Fruit fly (Drosophila melanogaster): ENCODE data around the gene CG43347.
A peak's percentile ranks its signal among the peaks of the same experiment; 100 is the strongest.

DNA sequence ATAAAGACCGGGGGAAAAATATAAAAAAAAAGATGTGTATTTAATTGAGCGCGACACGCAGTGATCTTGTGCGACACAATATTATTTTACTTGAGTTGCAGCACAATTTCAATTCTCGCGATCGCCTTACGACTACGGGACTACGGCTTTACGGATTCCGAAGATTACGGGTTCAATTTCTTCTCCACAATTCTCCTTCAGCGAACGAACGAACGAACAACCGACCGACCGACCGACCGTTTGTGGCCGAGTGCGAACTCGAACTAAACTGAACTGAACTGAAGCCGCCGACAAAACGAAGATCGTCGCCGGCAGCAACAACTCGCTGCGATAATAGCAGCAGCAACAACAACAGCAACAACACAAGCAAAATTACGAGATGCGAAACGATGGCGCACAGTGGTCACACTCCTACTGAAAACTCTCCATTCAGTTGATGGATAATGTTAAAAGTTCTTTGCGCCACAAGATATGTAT lies 34.8 kb downstream of the CG43347 start, which contains the start of gene spri:
- TF ChIP-seq CG14711 (tag; optimal IDR thresholded peaks at IDR 0.05) (no peak), Mnt (GFP tag; optimal IDR thresholded peaks at IDR 0.05) (peak; percentile 43), tj (GFP tag; optimal IDR thresholded peaks at IDR 0.05) (peak; percentile 68), CG7101 (tag; optimal IDR thresholded peaks at IDR 0.05) (no peak), kay (GFP tag; ENCODE audit: borderline replicate concordance) (peak; percentile 78), toe (GFP tag; optimal IDR thresholded peaks at IDR 0.05) (no peak), cnc (optimal IDR thresholded peaks at IDR 0.05) (no peak)

Measured in whole organism, adult.